Fruit fly (Drosophila melanogaster) whole organism, wandering third instar larva: ENCODE results near the gene unc-13.

Experiments used
- CG9705 ChIP-seq: fragments of 200-800 bp; sonication (Bioruptor generic); optimal IDR thresholded peaks from 2 replicates; lab custom pipeline; 2018; ENCODE audit warnings: missing biosample characterization, mild to moderate bottlenecking, missing genetic modification characterization
- CrebA ChIP-seq: fragments of 200-800 bp; sonication (Bioruptor generic); optimal IDR thresholded peaks from 2 replicates; lab custom pipeline; 2016; ENCODE audit warnings: missing biosample characterization, mild to moderate bottlenecking, missing genetic modification characterization, borderline replicate concordance
- Dfd ChIP-seq: fragments of >200 bp; optimal IDR thresholded peaks from 2 replicates; lab custom pipeline; 2017; ENCODE audit warnings: missing biosample characterization, missing genetic modification characterization
- Dif ChIP-seq: fragments of 200-275, 200-300 bp; sonication (Bioruptor generic); optimal IDR thresholded peaks from 2 replicates; lab custom pipeline; 2018; ENCODE audit warnings: missing biosample characterization, missing genetic modification characterization; ENCODE audit not compliant: partially characterized antibody
- GATAd ChIP-seq: sonication (Bioruptor generic); optimal IDR thresholded peaks from 2 replicates; lab custom pipeline; 2016; ENCODE audit warnings: missing biosample characterization, missing genetic modification characterization
- HLH106 ChIP-seq: fragments of 200-800 bp; optimal IDR thresholded peaks from 3 replicates; lab custom pipeline; 2019; ENCODE audit warnings: missing biosample characterization, mild to moderate bottlenecking, missing genetic modification characterization, moderate library complexity
- Hnf4 ChIP-seq: fragments of 200-800 bp; sonication (Bioruptor generic); optimal IDR thresholded peaks from 2 replicates; lab custom pipeline; 2016; ENCODE audit warnings: missing biosample characterization, mild to moderate bottlenecking, missing genetic modification characterization
- Hr78 ChIP-seq: fragments of >200 bp; optimal IDR thresholded peaks from 2 replicates; lab custom pipeline; 2017; ENCODE audit warnings: missing biosample characterization, missing genetic modification characterization
- Hr83 ChIP-seq: fragments of 200-300 bp; sonication (Bioruptor generic); optimal IDR thresholded peaks from 2 replicates; lab custom pipeline; 2016; ENCODE audit warnings: missing biosample characterization, mild to moderate bottlenecking, missing genetic modification characterization, moderate library complexity; ENCODE audit not compliant: poor library complexity, severe bottlenecking
- Jra ChIP-seq: sonication (Bioruptor generic); optimal IDR thresholded peaks from 2 replicates; lab custom pipeline; 2016; ENCODE audit warnings: missing biosample characterization, missing genetic modification characterization
- Mio ChIP-seq: sonication (Bioruptor generic); optimal IDR thresholded peaks from 2 replicates; lab custom pipeline; 2016; ENCODE audit warnings: missing biosample characterization, missing genetic modification characterization
- N ChIP-seq: fragments of >200 bp; optimal IDR thresholded peaks from 2 replicates; lab custom pipeline; 2018; ENCODE audit warnings: missing biosample characterization, missing external identifiers, missing genetic modification characterization
- OdsH ChIP-seq: fragments of 200-800 bp; sonication (Bioruptor generic); optimal IDR thresholded peaks from 2 replicates; lab custom pipeline; 2016; ENCODE audit warnings: missing biosample characterization, mild to moderate bottlenecking, missing genetic modification characterization
- Rel ChIP-seq, 2 experiments: fragments of 200-800 bp; sonication (Bioruptor generic) in 1 of 2; optimal IDR thresholded peaks; 2 replicates in 1 of 2; 3 replicates in 1 of 2; lab custom pipeline; 2016 to 2019; ENCODE audit warnings: mild to moderate bottlenecking in 2 of 2, missing biosample characterization in 2 of 2, missing genetic modification characterization in 2 of 2, moderate library complexity in 1 of 2
- Sp1 ChIP-seq: fragments of 200-800 bp; sonication (Bioruptor generic); optimal IDR thresholded peaks from 3 replicates; lab custom pipeline; 2019; ENCODE audit warnings: missing biosample characterization, mild to moderate bottlenecking, missing genetic modification characterization, moderate library complexity
- Vsx2 ChIP-seq: fragments of 200-300, 225-300 bp; sonication (Bioruptor generic); optimal IDR thresholded peaks from 2 replicates; lab custom pipeline; 2018; ENCODE audit warnings: missing biosample characterization, missing genetic modification characterization; ENCODE audit not compliant: partially characterized antibody
- br ChIP-seq: fragments of 200-800 bp; sonication (Bioruptor generic); optimal IDR thresholded peaks from 2 replicates; lab custom pipeline; 2016; ENCODE audit warnings: missing biosample characterization, missing genetic modification characterization
- brk ChIP-seq: fragments of 200-800 bp; sonication (Bioruptor generic); optimal IDR thresholded peaks from 2 replicates; lab custom pipeline; 2016; ENCODE audit warnings: missing biosample characterization, mild to moderate bottlenecking, missing genetic modification characterization
- dl ChIP-seq, 2 experiments: fragments of 175-275, 200-275 bp in 1 of 2; fragments of 200-275 bp in 1 of 2; sonication (Bioruptor generic); optimal IDR thresholded peaks; lab custom pipeline; 2018; ENCODE audit warnings: mild to moderate bottlenecking in 2 of 2, missing biosample characterization in 2 of 2, missing genetic modification characterization in 2 of 2, moderate library complexity in 2 of 2; ENCODE audit not compliant: partially characterized antibody in 2 of 2, insufficient read depth in 1 of 2
- dmrt93B ChIP-seq: fragments of 200-800 bp; sonication (Bioruptor generic); optimal IDR thresholded peaks from 2 replicates; lab custom pipeline; 2018; ENCODE audit warnings: missing biosample characterization, mild to moderate bottlenecking, missing genetic modification characterization
- ey ChIP-seq: fragments of 200-800 bp; sonication (Bioruptor generic); optimal IDR thresholded peaks from 2 replicates; lab custom pipeline; 2016; ENCODE audit warnings: missing biosample characterization, missing genetic modification characterization
- foxo ChIP-seq, 2 experiments: fragments of 200-800 bp; sonication (Bioruptor generic); optimal IDR thresholded peaks; 2 replicates in 1 of 2; 3 replicates in 1 of 2; lab custom pipeline; 2016 to 2017; ENCODE audit warnings: missing biosample characterization in 2 of 2, missing genetic modification characterization in 2 of 2
- fru ChIP-seq: fragments of 200-800 bp; sonication (Bioruptor generic); optimal IDR thresholded peaks from 3 replicates; lab custom pipeline; 2016; ENCODE audit warnings: missing biosample characterization, mild to moderate bottlenecking, missing genetic modification characterization
- h ChIP-seq: fragments of 200-800 bp; sonication (Bioruptor generic); optimal IDR thresholded peaks from 3 replicates; lab custom pipeline; 2016; ENCODE audit warnings: missing biosample characterization, mild to moderate bottlenecking, missing genetic modification characterization
- lola ChIP-seq: fragments of >200 bp; optimal IDR thresholded peaks from 2 replicates; lab custom pipeline; 2017; ENCODE audit warnings: missing biosample characterization, missing genetic modification characterization
- psq ChIP-seq: fragments of 200-800 bp; sonication (Bioruptor generic); optimal IDR thresholded peaks from 3 replicates; lab custom pipeline; 2017; ENCODE audit warnings: missing biosample characterization, mild to moderate bottlenecking, missing genetic modification characterization, moderate library complexity
- rgr ChIP-seq: fragments of 200-800 bp; sonication (Bioruptor generic); optimal IDR thresholded peaks from 3 replicates; lab custom pipeline; 2016; ENCODE audit warnings: missing biosample characterization, mild to moderate bottlenecking, missing genetic modification characterization
- sv ChIP-seq: fragments of 200-800 bp; sonication (Bioruptor generic); optimal IDR thresholded peaks from 3 replicates; lab custom pipeline; 2016; ENCODE audit warnings: missing biosample characterization, missing genetic modification characterization
- tai ChIP-seq: sonication (Bioruptor generic); optimal IDR thresholded peaks from 2 replicates; lab custom pipeline; 2016; ENCODE audit warnings: missing biosample characterization, missing genetic modification characterization
- usp ChIP-seq: fragments of >200 bp; optimal IDR thresholded peaks from 2 replicates; lab custom pipeline; 2017; ENCODE audit warnings: missing biosample characterization, missing genetic modification characterization

unc-13 gene

dm6 chr4:853355-853754, 58.8 kb downstream of the unc-13 start:
- TF ChIP-seq Rel (GFP tag; optimal IDR thresholded peaks at IDR 0.05; lab: Kevin White, UChicago) = no peak
- no peak for TF ChIP-seq Rel (tag; optimal IDR thresholded peaks at IDR 0.05; lab: Kevin White, UChicago)
- no peak for TF ChIP-seq Mio (GFP tag; lab: Kevin White, UChicago)
- TF ChIP-seq dl (GFP tag; optimal IDR thresholded peaks at IDR 0.05; lab: Kevin White, UChicago; ENCODE audit: insufficient read depth in 1 of 2, partially characterized antibody in 2 of 2) = no peak
- no peak for TF ChIP-seq usp (GFP tag; lab: Kevin White, UChicago)
- TF ChIP-seq h (GFP tag; lab: Kevin White, UChicago) = no peak
- no peak for TF ChIP-seq HLH106
- TF ChIP-seq CG9705 (GFP tag; lab: Kevin White, UChicago) = no peak
- TF ChIP-seq Vsx2 (GFP tag; lab: Kevin White, UChicago) = no peak
- no peak for TF ChIP-seq ey
- TF ChIP-seq rgr (GFP tag; lab: Kevin White, UChicago) = no peak
- TF ChIP-seq Sp1 (GFP tag; lab: Kevin White, UChicago) = no peak

- TF ChIP-seq fru (GFP tag; lab: Kevin White, UChicago) (no peak), CrebA (no peak), lola (GFP tag; lab: Kevin White, UChicago) (no peak)
These were observed 59.8 kb downstream of the unc-13 start for dm6 chr4:852339-852738.

DNA sequence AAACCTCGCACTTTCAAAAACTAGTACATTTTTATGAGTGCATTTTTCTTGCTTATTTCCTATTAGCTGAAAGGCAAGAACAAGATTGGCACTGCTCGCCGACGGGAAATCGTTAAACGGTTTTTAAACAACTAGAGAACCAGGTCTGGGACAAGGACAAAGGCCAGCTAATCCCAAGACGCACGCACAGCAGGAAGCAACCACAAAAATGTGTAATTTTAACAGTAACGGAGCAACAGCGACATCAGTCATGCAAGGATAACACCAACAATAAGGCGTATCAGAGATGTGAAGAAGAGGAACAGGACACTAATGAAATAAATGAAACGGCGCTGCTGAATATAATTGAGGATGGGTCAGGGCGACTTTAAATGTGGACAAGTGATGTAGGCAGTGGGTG, 61.0 kb downstream of the unc-13 start:
- TF ChIP-seq CG9705 (GFP tag; lab: Kevin White, UChicago) (no peak), sv (GFP tag; lab: Kevin White, UChicago) (no peak), dmrt93B (GFP tag; lab: Kevin White, UChicago) (no peak), OdsH (GFP tag; lab: Kevin White, UChicago) (no peak), Hr78 (GFP tag; lab: Kevin White, UChicago) (no peak), GATAd (GFP tag; lab: Kevin White, UChicago) (no peak), Hnf4 (GFP tag; lab: Kevin White, UChicago) (no peak), tai (GFP tag; lab: Kevin White, UChicago) (no peak), Hr83 (GFP tag; lab: Kevin White, UChicago) (no peak), br (GFP tag; lab: Kevin White, UChicago) (no peak), dl (GFP tag; optimal IDR thresholded peaks at IDR 0.05; lab: Kevin White, UChicago; ENCODE audit: insufficient read depth in 1 of 2, partially characterized antibody in 2 of 2) (no peak), N (GFP tag; lab: Kevin White, UChicago) (no peak), brk (GFP tag; lab: Kevin White, UChicago) (no peak), usp (GFP tag; lab: Kevin White, UChicago) (no peak), Sp1 (GFP tag; lab: Kevin White, UChicago) (no peak), psq (GFP tag; lab: Kevin White, UChicago) (no peak), foxo (GFP tag; optimal IDR thresholded peaks at IDR 0.05; lab: Kevin White, UChicago) (no peak)

dm6 chr4:846092-846491, 66.0 kb downstream of the unc-13 start:
- TF ChIP-seq lola (GFP tag; lab: Kevin White, UChicago) = no peak
- no peak for TF ChIP-seq Hnf4 (GFP tag; lab: Kevin White, UChicago)
- TF ChIP-seq ey = no peak
- no peak for TF ChIP-seq tai (GFP tag; lab: Kevin White, UChicago)
- no peak for TF ChIP-seq Dfd (GFP tag; lab: Kevin White, UChicago)

- TF ChIP-seq Mio (GFP tag; lab: Kevin White, UChicago) (no peak), psq (GFP tag; lab: Kevin White, UChicago) (no peak), Sp1 (GFP tag; lab: Kevin White, UChicago) (no peak), CG9705 (GFP tag; lab: Kevin White, UChicago) (no peak), Dfd (GFP tag; lab: Kevin White, UChicago) (no peak), sv (GFP tag; lab: Kevin White, UChicago) (no peak), tai (GFP tag; lab: Kevin White, UChicago) (no peak), dmrt93B (GFP tag; lab: Kevin White, UChicago) (no peak), h (GFP tag; lab: Kevin White, UChicago) (no peak), Dif (GFP tag; lab: Kevin White, UChicago) (no peak), HLH106 (no peak), GATAd (GFP tag; lab: Kevin White, UChicago) (no peak), Jra (no peak)
- TF ChIP-seq, all 38 proteins: peak for 0
These were observed 67.7 kb downstream of the unc-13 start, which contains the start of gene fd102C for dm6 chr4:844468-844867. fd102C (minus strand) TSS chr4:844529.
